Fruit fly (Drosophila melanogaster) whole organism, embryonic: ENCODE measurements around the gene CG6431.

Source experiments
- Asciz ChIP-seq: fragments of 200-800 bp; sonication (Bioruptor generic); optimal IDR thresholded peaks from 2 replicates; lab custom pipeline; 2017; ENCODE audit warnings: missing biosample characterization, mild to moderate bottlenecking, missing genetic modification characterization, missing genetic modification reagents
- Atf3 ChIP-seq: fragments of 200-800 bp; sonication (Bioruptor generic); optimal IDR thresholded peaks from 3 replicates; lab custom pipeline; 2016; ENCODE audit warnings: missing biosample characterization, missing genetic modification characterization
- Bdp1 ChIP-seq: fragments of 200-800 bp; sonication (Bioruptor generic); optimal IDR thresholded peaks from 3 replicates; lab custom pipeline; 2016; ENCODE audit warnings: missing biosample characterization, missing genetic modification characterization
- Blimp-1 ChIP-seq: fragments of 200-800 bp; sonication (Bioruptor generic); optimal IDR thresholded peaks from 3 replicates; lab custom pipeline; 2018; ENCODE audit warnings: missing biosample characterization, missing genetic modification characterization, mild to moderate bottlenecking, moderate library complexity, missing genetic modification reagents
- CG10209 ChIP-seq: fragments of 200-800 bp; sonication (Bioruptor generic); optimal IDR thresholded peaks from 3 replicates; lab custom pipeline; 2017; ENCODE audit warnings: missing biosample characterization, mild to moderate bottlenecking, missing genetic modification characterization, missing genetic modification reagents
- CG10431 ChIP-seq: fragments of 200-800 bp; sonication (Bioruptor generic); optimal IDR thresholded peaks from 3 replicates; lab custom pipeline; 2018; ENCODE audit warnings: missing biosample characterization, mild to moderate bottlenecking, missing genetic modification characterization
- CG10979 ChIP-seq: fragments of 200-800 bp; sonication (Bioruptor generic); optimal IDR thresholded peaks from 2 replicates; lab custom pipeline; 2018; ENCODE audit warnings: missing biosample characterization, mild to moderate bottlenecking, missing genetic modification characterization, moderate library complexity
- CG11247 ChIP-seq: fragments of 200-800 bp; sonication (Bioruptor generic); IDR thresholded peaks from 2 replicates; pipeline ENCODE4 v1.3.6; 2022; ENCODE audit warnings: missing biosample characterization, missing genetic modification characterization
- CG11456 ChIP-seq: fragments of 200-800 bp; sonication (Bioruptor generic); IDR thresholded peaks from 3 replicates; pipeline ENCODE4 v1.3.6; 2022; ENCODE audit warnings: missing biosample characterization, missing genetic modification characterization
- CG12659 ChIP-seq: fragments of 200-800 bp; sonication (Bioruptor generic); optimal IDR thresholded peaks from 3 replicates; lab custom pipeline; 2017; ENCODE audit warnings: mild to moderate bottlenecking, missing biosample characterization, missing genetic modification reagents, missing genetic modification characterization
- CG14860 ChIP-seq: fragments of 200-800 bp; sonication (Bioruptor generic); IDR thresholded peaks from 3 replicates; pipeline ENCODE4 v1.3.6; 2022; ENCODE audit warnings: missing biosample characterization, missing genetic modification characterization; ENCODE audit not compliant: partially characterized antibody
- CG15073 ChIP-seq: fragments of 200-800 bp; sonication (Bioruptor generic); optimal IDR thresholded peaks from 2 replicates; lab custom pipeline; 2016; ENCODE audit warnings: missing biosample characterization, missing genetic modification characterization
- CG16815 ChIP-seq: fragments of 200-800 bp; sonication (Bioruptor generic); optimal IDR thresholded peaks from 3 replicates; lab custom pipeline; 2017; ENCODE audit warnings: missing biosample characterization, mild to moderate bottlenecking, missing genetic modification characterization
- CG16863 ChIP-seq: fragments of 200-800 bp; sonication (Bioruptor generic); optimal IDR thresholded peaks from 3 replicates; lab custom pipeline; 2016; ENCODE audit warnings: missing biosample characterization, missing genetic modification characterization
- CG17568 ChIP-seq: fragments of 200-800 bp; sonication (Bioruptor generic); optimal IDR thresholded peaks from 2 replicates; lab custom pipeline; 2018; ENCODE audit warnings: missing biosample characterization, mild to moderate bottlenecking, missing genetic modification characterization, moderate library complexity
- CG18262 ChIP-seq: fragments of 200-800 bp; optimal IDR thresholded peaks from 3 replicates; lab custom pipeline; 2019; ENCODE audit warnings: missing biosample characterization, mild to moderate bottlenecking, missing genetic modification characterization, moderate library complexity
- CG30431 ChIP-seq: fragments of 200-800 bp; sonication (Bioruptor generic); optimal IDR thresholded peaks from 2 replicates; lab custom pipeline; 2017; ENCODE audit warnings: missing biosample characterization, missing genetic modification characterization
- CG32532 ChIP-seq: fragments of 200-800 bp; sonication (Bioruptor generic); IDR thresholded peaks from 2 replicates; pipeline ENCODE4 v1.3.6; 2022; ENCODE audit warnings: missing biosample characterization, missing genetic modification characterization
- CG4404 ChIP-seq: fragments of 200-800 bp; sonication (Bioruptor generic); IDR thresholded peaks from 2 replicates; pipeline ENCODE4 v1.3.6; 2022; ENCODE audit warnings: missing biosample characterization, missing genetic modification characterization
- CG6683 ChIP-seq: fragments of 200-800 bp; sonication (Bioruptor generic); optimal IDR thresholded peaks from 2 replicates; lab custom pipeline; 2017; ENCODE audit warnings: missing biosample characterization, mild to moderate bottlenecking, missing genetic modification characterization, missing genetic modification reagents
- CG7372 ChIP-seq: fragments of 200-800 bp; sonication (Bioruptor generic); IDR thresholded peaks from 2 replicates; pipeline ENCODE4 v1.3.6; 2022; ENCODE audit warnings: missing biosample characterization, missing genetic modification characterization
- CG8944 ChIP-seq: fragments of 200-800 bp; sonication (Bioruptor generic); optimal IDR thresholded peaks from 3 replicates; lab custom pipeline; 2016; ENCODE audit warnings: missing biosample characterization, missing genetic modification characterization
- CG9727 ChIP-seq: fragments of 200-800 bp; sonication (Bioruptor generic); optimal IDR thresholded peaks from 3 replicates; lab custom pipeline; 2017; ENCODE audit warnings: missing biosample characterization, mild to moderate bottlenecking, missing genetic modification characterization
- Dip3 ChIP-seq: fragments of 200-800 bp; sonication (Bioruptor generic); optimal IDR thresholded peaks from 3 replicates; lab custom pipeline; 2016; ENCODE audit warnings: missing biosample characterization, missing genetic modification characterization
- Ets65A ChIP-seq: fragments of 200-800 bp; sonication (Bioruptor generic); peaks from one replicate; lab custom pipeline; 2016; ENCODE audit warnings: missing biosample characterization, missing genetic modification characterization
- GATAe ChIP-seq: fragments of 200-800 bp; sonication (Bioruptor generic); conservative IDR thresholded peaks from 2 replicates; pipeline ENCODE4 v1.3.6; 2022; ENCODE audit warnings: missing biosample characterization, missing genetic modification characterization
- HHEX ChIP-seq: fragments of 200-800 bp; sonication (Bioruptor generic); optimal IDR thresholded peaks from 3 replicates; lab custom pipeline; 2017; ENCODE audit warnings: missing biosample characterization, mild to moderate bottlenecking, missing genetic modification characterization, missing genetic modification reagents
- Kr ChIP-seq: fragments of 200-800 bp; sonication (Bioruptor generic); optimal IDR thresholded peaks from 2 replicates; lab custom pipeline; 2017; ENCODE audit warnings: missing biosample characterization, mild to moderate bottlenecking, missing genetic modification characterization
- Neu2 ChIP-seq: fragments of 200-800 bp; sonication (Bioruptor generic); optimal IDR thresholded peaks from 3 replicates; lab custom pipeline; 2016; ENCODE audit warnings: missing biosample characterization, missing genetic modification characterization, borderline replicate concordance
- Poxn ChIP-seq: fragments of 200-800 bp; sonication (Bioruptor generic); IDR thresholded peaks from 2 replicates; pipeline ENCODE4 v1.3.6; 2022; ENCODE audit warnings: missing biosample characterization, missing genetic modification characterization
- Ravus ChIP-seq: fragments of 200-800 bp; sonication (Bioruptor generic); IDR thresholded peaks from 2 replicates; pipeline ENCODE4 v1.3.6; 2022; ENCODE audit warnings: missing biosample characterization, missing genetic modification characterization
- Trl ChIP-seq, 3 experiments: fragments of >200 bp in 2 of 3; fragments of 200-800 bp in 1 of 3; sonication (Bioruptor generic) in 1 of 3; optimal IDR thresholded peaks; 2 replicates in 1 of 3; 3 replicates in 2 of 3; lab custom pipeline; 2016 to 2017; ENCODE audit warnings: missing biosample characterization in 1 of 3, missing genetic modification characterization in 1 of 3
- Xbp1 ChIP-seq: fragments of 200-800 bp; sonication (Bioruptor generic); optimal IDR thresholded peaks from 3 replicates; lab custom pipeline; 2016; ENCODE audit warnings: missing biosample characterization, mild to moderate bottlenecking, missing genetic modification characterization
- aop ChIP-seq: fragments of 200-800 bp; sonication (Bioruptor generic); IDR thresholded peaks from 2 replicates; pipeline ENCODE4 v1.3.6; 2022; ENCODE audit warnings: missing biosample characterization, missing genetic modification characterization
- caup ChIP-seq: fragments of 200-800 bp; sonication (Bioruptor generic); optimal IDR thresholded peaks from 3 replicates; lab custom pipeline; 2017; ENCODE audit warnings: missing biosample characterization, mild to moderate bottlenecking, missing genetic modification characterization, moderate library complexity; ENCODE audit not compliant: severe bottlenecking
- dmrt99B ChIP-seq: fragments of 200-800 bp; sonication (Bioruptor generic); optimal IDR thresholded peaks from 2 replicates; lab custom pipeline; 2018; ENCODE audit warnings: missing biosample characterization, mild to moderate bottlenecking, missing genetic modification characterization, moderate library complexity
- fd102C ChIP-seq: fragments of 200-800 bp; sonication (Bioruptor generic); optimal IDR thresholded peaks from 2 replicates; lab custom pipeline; 2018; ENCODE audit warnings: missing biosample characterization, mild to moderate bottlenecking, missing genetic modification characterization, moderate library complexity
- gcm2 ChIP-seq: fragments of 200-800 bp; sonication (Bioruptor generic); optimal IDR thresholded peaks from 2 replicates; lab custom pipeline; 2016; ENCODE audit warnings: missing biosample characterization, missing genetic modification characterization
- ham ChIP-seq: fragments of 200-800 bp; sonication (Bioruptor generic); IDR thresholded peaks from 2 replicates; pipeline ENCODE4 v1.3.6; 2022; ENCODE audit warnings: missing biosample characterization, missing genetic modification characterization
- her ChIP-seq: fragments of 200-800 bp; sonication (Bioruptor generic); optimal IDR thresholded peaks from 2 replicates; lab custom pipeline; 2016; ENCODE audit warnings: missing biosample characterization, missing genetic modification characterization
- pros ChIP-seq: fragments of 200-800 bp; sonication (Bioruptor generic); optimal IDR thresholded peaks from 3 replicates; lab custom pipeline; 2019; ENCODE audit warnings: missing biosample characterization, mild to moderate bottlenecking, missing genetic modification characterization, moderate library complexity
- pzg ChIP-seq: fragments of 200-800 bp; sonication (Bioruptor generic); optimal IDR thresholded peaks from 3 replicates; lab custom pipeline; 2018; ENCODE audit warnings: missing biosample characterization, mild to moderate bottlenecking, missing genetic modification characterization, moderate library complexity
- shn ChIP-seq: fragments of 200-800 bp; sonication (Bioruptor generic); optimal IDR thresholded peaks from 3 replicates; lab custom pipeline; 2016; ENCODE audit warnings: missing biosample characterization, missing genetic modification characterization
- tin ChIP-seq: fragments of 200-800 bp; sonication (Bioruptor generic); optimal IDR thresholded peaks from 3 replicates; lab custom pipeline; 2016; ENCODE audit warnings: missing biosample characterization, missing genetic modification characterization
- tio ChIP-seq: fragments of 200-800 bp; sonication (Bioruptor generic); optimal IDR thresholded peaks from 2 replicates; lab custom pipeline; 2017; ENCODE audit warnings: missing biosample characterization, missing genetic modification characterization, inconsistent platforms
- unc-4 ChIP-seq: fragments of 200-800 bp; sonication (Bioruptor generic); IDR thresholded peaks from 2 replicates; pipeline ENCODE4 v1.3.6; 2022; ENCODE audit warnings: missing biosample characterization, missing genetic modification characterization; ENCODE audit not compliant: partially characterized antibody
- vvl ChIP-seq: fragments of 200-800 bp; sonication (Bioruptor generic); IDR thresholded peaks from 2 replicates; pipeline ENCODE4 v1.3.6; 2022; ENCODE audit warnings: missing biosample characterization, missing genetic modification characterization
- zen2 ChIP-seq: fragments of 200-800 bp; sonication (Bioruptor generic); IDR thresholded peaks from 3 replicates; pipeline ENCODE4 v1.3.6; 2022; ENCODE audit warnings: missing biosample characterization, missing genetic modification characterization; ENCODE audit not compliant: partially characterized antibody

CG6431 gene

dm6 chr2L:10736993-10737756 is 13.2 kb downstream of the CG6431 start, which contains the start of the genes Vha16-5 and CG12299 (continued):
- TF ChIP-seq Poxn (peak; percentile 21; the same call in 1 of the 2 replicates), pros (GFP tag; lab: Kevin White, UChicago) (no peak), gcm2 (GFP tag; lab: Kevin White, UChicago) (peak; percentile 68), Kr (GFP tag; lab: Kevin White, UChicago) (no peak), CG30431 (GFP tag; lab: Kevin White, UChicago) (peak; percentile 54), Blimp-1 (GFP tag; lab: Kevin White, UChicago) (peak; percentile 84), CG18262 (tag; lab: Kevin White, UChicago) (peak; percentile 63), her (GFP tag; lab: Kevin White, UChicago) (peak; percentile 87), CG11247 (peak; percentile 88), pzg (GFP tag; lab: Kevin White, UChicago) (peak; percentile 68), Trl (optimal IDR thresholded peaks at IDR 0.05; lab: Kevin White, UChicago) (no peak), Trl (GFP tag; optimal IDR thresholded peaks at IDR 0.05; lab: Kevin White, UChicago) (peak; percentile 86), Atf3 (GFP tag; lab: Kevin White, UChicago) (peak; percentile 62), CG7372 (peak; percentile 74), Asciz (GFP tag; lab: Kevin White, UChicago) (no peak), Xbp1 (peak; percentile 96), CG10209 (GFP tag; lab: Kevin White, UChicago) (peak; percentile 72), CG11456 (peak; percentile 95), CG10431 (GFP tag; lab: Kevin White, UChicago) (peak; percentile 22), CG4404 (peak; percentile 88), tio (no peak), caup (GFP tag; lab: Kevin White, UChicago) (peak; percentile 63), ham (no peak), Dip3 (peak; percentile 83), CG14860 (GFP tag; lab: Robert Waterston, UW) (peak; percentile 75), tin (GFP tag; lab: Kevin White, UChicago) (peak; percentile 96), aop (GFP tag; lab: Robert Waterston, UW) (peak; percentile 87), CG10979 (tag; lab: Kevin White, UChicago) (peak; percentile 83), CG12659 (peak; percentile 72), shn (GFP tag; lab: Kevin White, UChicago) (peak; percentile 90), fd102C (no peak), Bdp1 (GFP tag; lab: Kevin White, UChicago) (peak; percentile 81), CG16815 (peak; percentile 76), CG6683 (GFP tag; lab: Kevin White, UChicago) (peak; percentile 21), HHEX (GFP tag; lab: Kevin White, UChicago) (peak; percentile 44), CG16863 (GFP tag; lab: Kevin White, UChicago) (peak; percentile 83), zen2 (peak; percentile 57; the same call in 1 of the 3 replicates), GATAe (GFP tag; lab: Robert Waterston, UW) (no peak; the same call in 1 of the 2 replicates), CG8944 (GFP tag; lab: Kevin White, UChicago) (peak; percentile 82), CG17568 (GFP tag; lab: Kevin White, UChicago) (no peak), CG15073 (GFP tag; lab: Kevin White, UChicago) (no peak), Neu2 (GFP tag; lab: Kevin White, UChicago) (no peak), Ets65A (GFP tag; lab: Kevin White, UChicago) (peak; percentile 99), Ravus (peak; percentile 35), unc-4 (GFP tag; lab: Robert Waterston, UW) (peak; percentile 69), CG9727 (GFP tag; lab: Kevin White, UChicago) (peak; percentile 82), dmrt99B (tag; lab: Kevin White, UChicago) (no peak), CG32532 (GFP tag; lab: Robert Waterston, UW) (peak; percentile 91), vvl (GFP tag; lab: Robert Waterston, UW) (peak; percentile 95)
